Worm (Caenorhabditis elegans): ENCODE data around the gene T13H5.8.

DNA sequence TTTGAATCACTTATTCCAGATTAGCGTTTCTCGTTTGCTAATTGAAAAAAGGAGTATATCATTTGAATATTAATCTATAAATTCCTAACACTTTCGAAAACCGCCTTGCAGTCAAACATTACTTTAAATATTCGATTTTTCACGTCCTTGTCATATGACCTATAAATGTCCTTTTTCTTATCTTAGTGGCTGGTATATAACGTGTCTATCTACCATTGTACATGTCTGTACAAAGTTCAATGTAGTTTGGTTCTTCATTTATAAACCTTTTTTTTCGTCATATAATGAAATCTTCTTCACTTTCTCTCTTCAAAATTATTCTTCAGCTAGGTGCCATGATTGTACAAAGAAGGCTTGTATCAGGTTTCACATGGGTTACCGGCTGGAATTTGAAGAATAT, 32.7 kb upstream of the T13H5.8 start, which contains the start of gene gbh-2:
- no peak for TF ChIP-seq klf-2 (GFP tag; conservative IDR thresholded peaks at IDR 0.05)
- no peak for TF ChIP-seq flt-1 (GFP tag; IDR thresholded peaks at IDR 0.05)
- no peak for TF ChIP-seq med-1 (GFP tag; optimal IDR thresholded peaks at IDR 0.05; ENCODE audit: insufficient read depth)
- no peak for TF ChIP-seq T22C8.4 (GFP tag; IDR thresholded peaks at IDR 0.05)
- no peak for TF ChIP-seq tab-1 (GFP tag; IDR thresholded peaks at IDR 0.05)
- TF ChIP-seq ref-1 (GFP tag; conservative IDR thresholded peaks at IDR 0.05): no peak
- no peak for TF ChIP-seq cog-1 (tag; optimal IDR thresholded peaks at IDR 0.05)
- no peak for TF ChIP-seq ztf-29 (GFP tag; IDR thresholded peaks at IDR 0.05)
- TF ChIP-seq ztf-23 (GFP tag; IDR thresholded peaks at IDR 0.05): no peak
